Worm (Caenorhabditis elegans): ENCODE data around the gene F36A4.3.

Gene F36A4.3

DNA sequence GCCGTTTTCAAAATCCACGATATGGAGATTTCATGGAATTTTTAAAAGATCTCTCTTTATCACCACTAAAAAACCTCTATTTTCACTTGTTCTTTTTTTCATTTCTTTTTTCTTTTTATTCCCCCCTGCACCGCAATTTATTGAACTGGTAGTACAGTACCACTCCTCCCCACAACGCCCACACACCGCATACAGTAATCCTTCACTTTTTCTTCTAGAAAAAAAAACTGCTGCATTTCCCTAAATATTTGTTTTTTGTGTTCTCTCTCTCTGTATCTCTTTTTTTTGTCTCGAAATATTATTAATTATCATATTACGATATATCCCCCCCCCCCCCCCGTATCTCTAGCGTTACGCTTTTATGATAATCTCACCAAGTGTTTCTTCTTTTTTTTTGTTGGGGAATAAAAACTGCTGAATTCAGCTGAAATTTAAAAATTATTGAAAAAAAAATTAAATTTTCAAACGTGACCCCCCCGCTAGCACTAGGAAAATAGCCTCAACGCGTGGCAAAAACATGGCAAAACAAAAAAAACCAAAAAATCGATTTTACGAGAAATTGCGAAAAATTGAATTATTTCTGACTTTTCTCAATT, 47.5 kb downstream of the F36A4.3 start, which contains the start of gene Y24D9B.1:
Gene Y24D9B.1 (plus strand): TSS at position 546 of the 596 bp plus-strand sequence.
- no peak for TF ChIP-seq nfya-1 (tag; optimal IDR thresholded peaks at IDR 0.05; ENCODE audit: insufficient read depth)
- TF ChIP-seq tbx-2 (tag; optimal IDR thresholded peaks at IDR 0.05), result no peak

DNA sequence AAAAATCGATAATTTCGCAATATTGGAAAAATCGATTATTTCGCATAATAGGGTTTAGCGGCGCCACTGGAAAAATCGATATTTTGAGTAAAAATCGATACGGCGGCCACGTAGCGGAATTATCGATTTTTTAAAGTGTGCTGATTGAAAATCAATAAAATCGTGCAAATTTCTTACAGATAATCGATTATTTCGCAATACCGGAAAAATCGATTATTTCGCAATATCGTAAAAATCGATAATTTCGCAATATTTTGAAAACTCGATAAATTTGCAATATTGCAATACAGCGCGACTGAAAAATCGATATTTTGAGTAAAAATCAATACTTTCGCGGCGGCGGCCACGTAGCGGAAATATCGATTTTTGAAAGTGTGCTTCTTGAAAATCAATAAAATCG, 48.2 kb downstream of the F36A4.3 start:
- TF ChIP-seq hmg-11 (tag; optimal IDR thresholded peaks at IDR 0.05) (no peak), ceh-28 (tag; optimal IDR thresholded peaks at IDR 0.05) (peak; percentile 96), nhr-237 (tag; optimal IDR thresholded peaks at IDR 0.05) (no peak)

DNA sequence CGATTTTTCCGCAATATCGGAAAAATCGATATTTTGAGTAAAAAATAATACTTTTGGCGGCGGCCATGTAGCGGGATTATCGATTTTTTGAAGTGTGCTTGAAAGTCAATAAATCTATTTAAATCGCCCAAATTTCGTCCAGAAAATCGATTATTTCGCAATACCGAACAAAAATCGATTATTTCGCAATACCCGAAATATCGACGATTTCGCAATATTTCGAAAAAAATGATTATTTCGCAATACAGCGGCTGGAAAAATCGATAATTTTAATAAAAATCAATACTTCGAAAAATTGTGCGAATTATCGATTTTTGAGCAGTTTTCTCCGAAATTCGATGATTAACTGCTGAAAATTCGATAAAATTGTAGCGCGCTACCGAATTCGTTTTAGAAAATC, 48.6 kb downstream of the F36A4.3 start:
- TF ChIP-seq lin-15B (tag; optimal IDR thresholded peaks at IDR 0.05) (no peak), fkh-2 (tag; optimal IDR thresholded peaks at IDR 0.05) (no peak), tbx-2 (tag; optimal IDR thresholded peaks at IDR 0.05) (no peak), elt-1 (tag; optimal IDR thresholded peaks at IDR 0.05) (no peak), fkh-10 (GFP tag; optimal IDR thresholded peaks at IDR 0.05) (no peak), skn-1 (tag; optimal IDR thresholded peaks at IDR 0.05) (no peak), mdl-1 (tag; optimal IDR thresholded peaks at IDR 0.05) (no peak), nhr-77 (tag; optimal IDR thresholded peaks at IDR 0.05) (no peak), ztf-11 (tag; optimal IDR thresholded peaks at IDR 0.05) (no peak), ceh-9 (tag; optimal IDR thresholded peaks at IDR 0.05) (no peak), pha-4 (tag; optimal IDR thresholded peaks at IDR 0.05) (no peak)

DNA sequence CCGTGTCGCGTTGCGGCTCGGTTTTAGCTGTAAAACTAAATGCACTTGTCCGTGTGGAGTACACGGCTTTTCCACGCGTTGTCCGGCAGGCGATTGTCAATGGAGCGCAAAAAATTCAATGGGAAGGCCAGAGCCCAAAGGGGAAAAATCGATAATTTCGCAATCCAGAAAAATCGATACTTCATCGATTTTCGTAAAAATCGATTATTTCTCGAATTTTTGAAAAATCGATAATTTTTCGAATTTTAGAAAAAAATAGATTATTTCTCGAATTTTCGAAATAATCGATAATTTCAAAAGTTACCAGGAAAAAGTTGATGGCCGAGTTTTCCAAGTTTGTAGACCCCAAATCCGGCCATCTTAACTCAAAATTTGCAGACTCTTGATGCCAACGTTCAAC, 50.1 kb downstream of the F36A4.3 start:
- TF ChIP-seq daf-12 (tag; optimal IDR thresholded peaks at IDR 0.05), result no peak
- TF ChIP-seq ceh-28 (tag; optimal IDR thresholded peaks at IDR 0.05), result peak; percentile 92
- no peak for TF ChIP-seq ztf-4 (tag; optimal IDR thresholded peaks at IDR 0.05)
- no peak for TF ChIP-seq nhr-43 (tag; optimal IDR thresholded peaks at IDR 0.05; ENCODE audit: poor library complexity, severe bottlenecking)
- TF ChIP-seq fos-1 (tag; optimal IDR thresholded peaks at IDR 0.05), result no peak
